Worm (Caenorhabditis elegans): ENCODE measurements around the gene dhcr-24.

DNA sequence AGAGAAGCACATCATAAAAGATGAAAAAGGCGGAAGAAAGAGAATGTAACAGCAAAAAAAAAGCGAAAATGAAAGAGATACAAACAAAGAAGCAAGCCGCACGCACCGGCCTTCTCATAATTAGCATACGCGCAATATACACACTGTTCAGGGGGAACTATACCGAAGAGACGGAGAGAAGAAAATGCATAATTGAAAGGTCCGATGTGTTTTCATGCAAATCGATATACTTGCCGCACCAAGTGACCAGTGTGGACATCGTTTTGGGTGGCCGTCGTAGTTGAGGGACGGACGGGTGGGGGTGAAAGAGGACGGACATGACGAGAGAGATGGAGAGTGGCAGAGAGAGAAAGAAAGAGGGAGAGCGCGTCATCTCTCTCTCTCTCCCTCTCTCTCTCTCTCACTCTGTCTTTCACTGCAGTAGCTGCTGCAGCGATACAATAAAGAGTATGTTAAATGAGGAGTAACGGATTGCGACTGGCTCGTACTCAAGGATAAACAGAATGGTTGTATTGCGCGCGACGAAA, 27.6 kb downstream of the dhcr-24 start:
- TF ChIP-seq F39B2.1 (GFP tag; IDR thresholded peaks at IDR 0.05) (no peak), hlh-26 (GFP tag; conservative IDR thresholded peaks at IDR 0.05) (no peak), nhr-90 (tag; optimal IDR thresholded peaks at IDR 0.05) (no peak), F55B11.4 (tag; optimal IDR thresholded peaks at IDR 0.05; ENCODE audit: borderline replicate concordance, insufficient read depth) (no peak), egl-18 (GFP tag; IDR thresholded peaks at IDR 0.05) (0 out of 2 replicates have a peak, but pooled peaks have one; percentile 26)
